Fruit fly (Drosophila melanogaster) Kc167 (cell line): ENCODE measurements around the gene CG43136.

ENCODE experiments used
- Sin3A ChIP-seq: fragments of >200 bp; optimal IDR thresholded peaks from 2 replicates; lab custom pipeline; 2018; ENCODE audit warnings: missing external identifiers
- h ChIP-seq: fragments of >200 bp; optimal IDR thresholded peaks from 3 replicates; lab custom pipeline; 2018; ENCODE audit warnings: missing external identifiers
- psq ChIP-seq: fragments of >200 bp; optimal IDR thresholded peaks from 2 replicates; lab custom pipeline; 2017; ENCODE audit warnings: missing external identifiers
- ttk ChIP-seq: sonication (Bioruptor generic); optimal IDR thresholded peaks from 2 replicates; lab custom pipeline; 2017; ENCODE audit warnings: missing external identifiers

DNA sequence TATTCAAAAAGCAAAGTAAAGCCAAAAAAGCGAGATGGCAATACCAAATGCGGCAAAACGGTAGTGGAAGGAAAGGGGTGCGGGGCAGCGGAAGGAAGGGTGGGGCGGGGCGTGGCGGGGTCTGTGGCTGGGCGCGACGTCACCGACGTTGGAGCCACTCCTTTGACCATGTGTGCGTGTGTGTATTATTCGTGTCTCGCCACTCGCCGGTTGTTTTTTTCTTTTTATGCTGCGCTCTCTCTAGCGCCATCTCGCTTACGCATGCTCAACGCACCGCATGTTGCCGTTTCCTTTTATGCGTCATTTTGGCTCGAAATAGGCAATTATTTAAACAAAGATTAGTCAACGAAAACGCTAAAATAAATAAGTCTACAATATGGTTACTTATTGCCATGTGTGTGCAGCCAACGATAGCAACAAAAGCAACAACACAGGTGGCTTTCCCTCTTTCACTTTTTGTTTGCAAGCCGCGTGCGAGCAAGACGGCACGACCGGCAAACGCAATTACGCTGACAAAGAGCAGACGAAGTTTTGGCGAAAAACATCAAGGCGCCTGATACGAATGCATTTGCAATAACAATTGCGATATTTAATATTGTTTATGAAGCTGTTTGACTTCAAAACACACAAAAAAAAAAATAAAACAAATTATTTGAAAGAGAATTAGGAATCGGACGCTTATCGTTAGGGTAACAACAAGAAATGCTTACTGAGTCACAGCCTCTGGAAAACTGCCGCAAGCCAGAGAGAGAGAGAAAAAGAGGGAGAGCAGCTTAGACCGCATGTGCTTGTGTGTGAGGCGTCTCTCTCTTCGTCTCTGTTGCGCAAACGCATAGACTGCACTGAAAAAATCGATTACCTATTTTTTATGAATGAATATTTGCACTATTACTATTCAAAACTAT lies 45.9 kb downstream of the CG43136 start:
- TF ChIP-seq ttk (lab: Kevin White, UChicago) (no peak), psq (lab: Kevin White, UChicago) (no peak), Sin3A (lab: Kevin White, UChicago) (no peak), h (lab: Kevin White, UChicago) (no peak)
